Worm (Caenorhabditis elegans) whole organism, L1 larva: ENCODE measurements around the gene str-254.

ENCODE experiments used
- ama-1 ChIP-seq: fragments of 150-350 bp; optimal IDR thresholded peaks from 2 replicates; lab custom pipeline; 2014
- ceh-82 ChIP-seq, 3 experiments: fragments of 150-350 bp in 1 of 3; sonication (generic microtip) in 2 of 3; optimal IDR thresholded peaks; 2 replicates each; lab custom pipeline; 2014 to 2017; ENCODE audit warnings: missing biosample characterization in 3 of 3, missing genetic modification characterization in 3 of 3
- lin-14 ChIP-seq: fragments of 200-800 bp; sonication (Bioruptor generic); optimal IDR thresholded peaks from 2 replicates; lab custom pipeline; 2018; ENCODE audit warnings: mild to moderate bottlenecking, missing genetic modification characterization, moderate library complexity, missing compliant biosample characterization
- nhr-76 ChIP-seq: sonication (generic microtip); optimal IDR thresholded peaks from 2 replicates; lab custom pipeline; 2017; ENCODE audit warnings: missing biosample characterization, missing genetic modification characterization
- unc-62 ChIP-seq: fragments of 150-350 bp; optimal IDR thresholded peaks from 2 replicates; lab custom pipeline; 2014; ENCODE audit warnings: missing biosample characterization, missing genetic modification reagents, missing genetic modification characterization
- zag-1 ChIP-seq: fragments of 150-350 bp; optimal IDR thresholded peaks from 2 replicates; lab custom pipeline; 2014; ENCODE audit warnings: missing biosample characterization, missing genetic modification characterization
- ztf-4 ChIP-seq: fragments of 150-350 bp; optimal IDR thresholded peaks from 2 replicates; lab custom pipeline; 2014; ENCODE audit warnings: missing biosample characterization, missing genetic modification characterization

ce11 chrV:16139529-16139928 lies 13.7 kb downstream of the str-254 start, which contains the start of gene clc-11:
- TF ChIP-seq unc-62 (GFP tag; lab: Kevin White, UChicago) (no peak), ztf-4 (tag; lab: Kevin White, UChicago) (no peak), zag-1 (tag; lab: Kevin White, UChicago) (no peak), ceh-82 (tag; optimal IDR thresholded peaks at IDR 0.05; lab: Kevin White, UChicago) (no peak), ama-1 (lab: Kevin White, UChicago) (no peak), nhr-76 (tag; lab: Kevin White, UChicago) (no peak), lin-14 (GFP tag; lab: Kevin White, UChicago) (no peak)
